Fruit fly (Drosophila melanogaster) whole organism, embryonic: ENCODE data around the gene CG18265.

Experiments
- Adf1 ChIP-seq: fragments of 200-800 bp; sonication (Bioruptor generic); IDR thresholded peaks from 2 replicates; pipeline ENCODE4 v1.3.6; 2022; ENCODE audit warnings: missing biosample characterization, missing genetic modification characterization
- Antp ChIP-seq: fragments of 200-800 bp; sonication (Bioruptor generic); optimal IDR thresholded peaks from 3 replicates; lab custom pipeline; 2016; ENCODE audit warnings: missing biosample characterization, missing genetic modification characterization
- Atf-2 ChIP-seq: fragments of 200-800 bp; sonication (Bioruptor generic); optimal IDR thresholded peaks from 2 replicates; lab custom pipeline; 2016; ENCODE audit warnings: missing biosample characterization, missing genetic modification characterization
- Blimp-1 ChIP-seq: fragments of 200-800 bp; sonication (Bioruptor generic); optimal IDR thresholded peaks from 3 replicates; lab custom pipeline; 2018; ENCODE audit warnings: missing biosample characterization, missing genetic modification characterization, mild to moderate bottlenecking, moderate library complexity, missing genetic modification reagents
- CG10543 ChIP-seq: fragments of 200-800 bp; sonication (Bioruptor generic); optimal IDR thresholded peaks from 3 replicates; lab custom pipeline; 2017; ENCODE audit warnings: missing biosample characterization, mild to moderate bottlenecking, missing genetic modification characterization, moderate library complexity
- CG12769 ChIP-seq: fragments of 200-800 bp; sonication (Bioruptor generic); optimal IDR thresholded peaks from 2 replicates; lab custom pipeline; 2019; ENCODE audit warnings: missing biosample characterization, mild to moderate bottlenecking, missing genetic modification characterization, moderate library complexity
- CG15269 ChIP-seq: fragments of 200-800 bp; sonication (Bioruptor generic); optimal IDR thresholded peaks from 2 replicates; lab custom pipeline; 2018; ENCODE audit warnings: missing biosample characterization, mild to moderate bottlenecking, missing genetic modification characterization, moderate library complexity
- CG1602 ChIP-seq: fragments of 200-800 bp; sonication (Bioruptor generic); optimal IDR thresholded peaks from 3 replicates; lab custom pipeline; 2016; ENCODE audit warnings: missing biosample characterization, missing genetic modification characterization
- CG1603 ChIP-seq: fragments of 200-800 bp; sonication (Bioruptor generic); optimal IDR thresholded peaks from 2 replicates; lab custom pipeline; 2019; ENCODE audit warnings: missing biosample characterization, mild to moderate bottlenecking, missing genetic modification characterization, moderate library complexity
- CG17359 ChIP-seq: fragments of 200-800 bp; sonication (Bioruptor generic); optimal IDR thresholded peaks from 3 replicates; lab custom pipeline; 2018; ENCODE audit warnings: missing biosample characterization, mild to moderate bottlenecking, missing genetic modification characterization, moderate library complexity
- CG17612 ChIP-seq: fragments of 200-800 bp; sonication (Bioruptor generic); IDR thresholded peaks from 2 replicates; pipeline ENCODE4 v1.3.6; 2022; ENCODE audit warnings: missing biosample characterization, missing genetic modification characterization
- CG18476 ChIP-seq: fragments of 200-800 bp; sonication (Bioruptor generic); optimal IDR thresholded peaks from 2 replicates; lab custom pipeline; 2016; ENCODE audit warnings: missing biosample characterization, mild to moderate bottlenecking, missing genetic modification characterization
- CG2678 ChIP-seq: fragments of 200-800 bp; sonication (Bioruptor generic); optimal IDR thresholded peaks from 3 replicates; lab custom pipeline; 2019; ENCODE audit warnings: missing biosample characterization, mild to moderate bottlenecking, missing genetic modification characterization, moderate library complexity
- CG30431 ChIP-seq: fragments of 200-800 bp; sonication (Bioruptor generic); optimal IDR thresholded peaks from 2 replicates; lab custom pipeline; 2017; ENCODE audit warnings: missing biosample characterization, missing genetic modification characterization
- CG3065 ChIP-seq: fragments of 200-800 bp; sonication (Bioruptor generic); optimal IDR thresholded peaks from 2 replicates; lab custom pipeline; 2016; ENCODE audit warnings: missing biosample characterization, missing genetic modification characterization
- CG3163 ChIP-seq: fragments of 200-800 bp; sonication (Bioruptor generic); optimal IDR thresholded peaks from 3 replicates; lab custom pipeline; 2016; ENCODE audit warnings: missing biosample characterization, missing genetic modification characterization
- CG34224 ChIP-seq: fragments of 200-800 bp; sonication (Bioruptor generic); IDR thresholded peaks from 3 replicates; pipeline ENCODE4 v1.3.6; 2022; ENCODE audit warnings: missing biosample characterization, missing genetic modification characterization; ENCODE audit not compliant: partially characterized antibody
- CG3995 ChIP-seq: fragments of 200-800 bp; sonication (Bioruptor generic); optimal IDR thresholded peaks from 3 replicates; lab custom pipeline; 2016; ENCODE audit warnings: missing biosample characterization, missing genetic modification characterization
- CG4707 ChIP-seq: fragments of 200-800 bp; sonication (Bioruptor generic); optimal IDR thresholded peaks from 2 replicates; lab custom pipeline; 2018; ENCODE audit warnings: missing biosample characterization, mild to moderate bottlenecking, missing genetic modification characterization, moderate library complexity
- CG5180 ChIP-seq: fragments of 200-800 bp; sonication (Bioruptor generic); optimal IDR thresholded peaks from 3 replicates; lab custom pipeline; 2017; ENCODE audit warnings: missing biosample characterization, missing genetic modification characterization, mild to moderate bottlenecking, moderate library complexity, missing genetic modification reagents
- CG7271 ChIP-seq: fragments of 200-800 bp; sonication (Bioruptor generic); optimal IDR thresholded peaks from 2 replicates; lab custom pipeline; 2018; ENCODE audit warnings: missing biosample characterization, mild to moderate bottlenecking, missing genetic modification characterization, moderate library complexity
- Chrac-16 ChIP-seq: fragments of 200-800 bp; sonication (Bioruptor generic); optimal IDR thresholded peaks from 3 replicates; lab custom pipeline; 2016; ENCODE audit warnings: missing biosample characterization, missing genetic modification characterization
- CoRest ChIP-seq: fragments of 200-800 bp; sonication (Bioruptor generic); optimal IDR thresholded peaks from 3 replicates; lab custom pipeline; 2018; ENCODE audit warnings: missing biosample characterization, mild to moderate bottlenecking, missing genetic modification characterization, moderate library complexity
- Dad ChIP-seq: fragments of 200-800 bp; sonication (Bioruptor generic); optimal IDR thresholded peaks from 3 replicates; lab custom pipeline; 2016; ENCODE audit warnings: missing biosample characterization, missing genetic modification characterization
- Dbx ChIP-seq: fragments of 200-800 bp; sonication (Bioruptor generic); IDR thresholded peaks from 3 replicates; pipeline ENCODE4 v1.3.6; 2022; ENCODE audit warnings: missing biosample characterization, missing genetic modification characterization
- Deaf1 ChIP-seq: fragments of 200-800 bp; optimal IDR thresholded peaks from 3 replicates; lab custom pipeline; 2019; ENCODE audit warnings: missing biosample characterization, mild to moderate bottlenecking, missing genetic modification characterization, moderate library complexity
- Dfd ChIP-seq, 2 experiments: fragments of >200 bp; optimal IDR thresholded peaks; 2 replicates each; lab custom pipeline; 2017; ENCODE audit warnings: missing biosample characterization in 2 of 2, missing genetic modification characterization in 2 of 2
- Fer3 ChIP-seq: fragments of 200-800 bp; sonication (Bioruptor generic); optimal IDR thresholded peaks from 2 replicates; lab custom pipeline; 2018; ENCODE audit warnings: missing biosample characterization, mild to moderate bottlenecking, missing genetic modification characterization, moderate library complexity
- GATAe ChIP-seq: fragments of 200-800 bp; sonication (Bioruptor generic); conservative IDR thresholded peaks from 2 replicates; pipeline ENCODE4 v1.3.6; 2022; ENCODE audit warnings: missing biosample characterization, missing genetic modification characterization
- HLH3B ChIP-seq: fragments of 200-800 bp; sonication (Bioruptor generic); IDR thresholded peaks from 2 replicates; pipeline ENCODE4 v1.3.6; 2022; ENCODE audit warnings: missing biosample characterization, missing genetic modification characterization
- MBD-R2 ChIP-seq: fragments of 200-800 bp; sonication (Bioruptor generic); IDR thresholded peaks from 2 replicates; pipeline ENCODE4 v1.3.6; 2022; ENCODE audit warnings: missing biosample characterization, missing genetic modification characterization
- Pdp1 ChIP-seq, 2 experiments: fragments of 200-800 bp; sonication (Bioruptor generic); optimal IDR thresholded peaks; 3 replicates each; lab custom pipeline; 2016; ENCODE audit warnings: missing biosample characterization in 2 of 2, missing genetic modification characterization in 2 of 2, mild to moderate bottlenecking in 1 of 2, moderate library complexity in 1 of 2
- Rx ChIP-seq: fragments of 200-800 bp; sonication (Bioruptor generic); IDR thresholded peaks from 2 replicates; pipeline ENCODE4 v1.3.6; 2022; ENCODE audit warnings: missing biosample characterization, missing genetic modification characterization
- TFAM ChIP-seq: fragments of 200-800 bp; sonication (Bioruptor generic); optimal IDR thresholded peaks from 2 replicates; lab custom pipeline; 2017; ENCODE audit warnings: missing biosample characterization, missing genetic modification characterization, inconsistent platforms
- bcd ChIP-seq: fragments of 200-800 bp; sonication (Bioruptor generic); optimal IDR thresholded peaks from 2 replicates; lab custom pipeline; 2017; ENCODE audit warnings: missing biosample characterization, mild to moderate bottlenecking, missing genetic modification characterization
- chinmo ChIP-seq: fragments of 200-800 bp; sonication (Bioruptor generic); IDR thresholded peaks from 4 replicates; pipeline ENCODE4 v1.3.6; 2022; ENCODE audit warnings: missing biosample characterization, missing genetic modification characterization; ENCODE audit not compliant: partially characterized antibody
- croc ChIP-seq: fragments of 200-800 bp; sonication (Bioruptor generic); conservative IDR thresholded peaks from 3 replicates; pipeline ENCODE4 v1.3.6; 2022; ENCODE audit warnings: missing biosample characterization, missing genetic modification characterization
- gfzf ChIP-seq: fragments of 200-800 bp; sonication (Bioruptor generic); optimal IDR thresholded peaks from 2 replicates; lab custom pipeline; 2016; ENCODE audit warnings: missing biosample characterization, mild to moderate bottlenecking, missing genetic modification characterization, moderate library complexity
- mld ChIP-seq: fragments of 200-800 bp; sonication (Bioruptor generic); IDR thresholded peaks from 3 replicates; pipeline ENCODE4 v1.3.6; 2022; ENCODE audit warnings: missing biosample characterization, missing genetic modification characterization; ENCODE audit not compliant: partially characterized antibody
- oc ChIP-seq: fragments of 200-800 bp; sonication (Bioruptor generic); optimal IDR thresholded peaks from 2 replicates; lab custom pipeline; 2018; ENCODE audit warnings: missing biosample characterization, mild to moderate bottlenecking, missing genetic modification characterization, moderate library complexity
- row ChIP-seq: fragments of 200-800 bp; sonication (Bioruptor generic); IDR thresholded peaks from 3 replicates; pipeline ENCODE4 v1.3.6; 2022; ENCODE audit warnings: missing biosample characterization, missing genetic modification characterization
- sens ChIP-seq: fragments of 200-800 bp; sonication (Bioruptor generic); peaks from one replicate; lab custom pipeline; 2016; ENCODE audit warnings: missing biosample characterization, missing genetic modification characterization
- sim ChIP-seq: fragments of 200-800 bp; sonication (Bioruptor generic); IDR thresholded peaks from 2 replicates; pipeline ENCODE4 v1.3.6; 2022; ENCODE audit warnings: missing biosample characterization, missing genetic modification characterization
- stc ChIP-seq: fragments of 200-800 bp; sonication (Bioruptor generic); IDR thresholded peaks from 2 replicates; pipeline ENCODE4 v1.3.6; 2022; ENCODE audit warnings: missing biosample characterization, missing genetic modification characterization
- usp ChIP-seq: fragments of >200 bp; optimal IDR thresholded peaks from 2 replicates; lab custom pipeline; 2017; ENCODE audit warnings: missing biosample characterization, missing genetic modification characterization

Gene CG18265

dm6 chr3L:17493807-17494404 is 54.7 kb downstream of the CG18265 start (continued):
- TF ChIP-seq CG4707 (GFP tag; lab: Kevin White, UChicago), result no peak
- peak; percentile 38 for TF ChIP-seq Deaf1 (tag; lab: Kevin White, UChicago)
- TF ChIP-seq chinmo (GFP tag; lab: Robert Waterston, UW), result peak; percentile 68; the same call in 1 of the 4 replicates
- no peak for TF ChIP-seq Fer3
- 0 out of 2 replicates have a peak, but pooled peaks have one; percentile 32 for TF ChIP-seq GATAe (GFP tag; lab: Robert Waterston, UW)
- 0 out of 3 replicates have a peak, but pooled peaks have one; percentile 10 for TF ChIP-seq row (GFP tag; lab: Robert Waterston, UW)
- TF ChIP-seq Pdp1 (GFP tag; optimal IDR thresholded peaks at IDR 0.05; lab: Kevin White, UChicago), result peak in 1 of 2 experiments; percentile 50
- peak; percentile 3 for TF ChIP-seq CG12769
- TF ChIP-seq Blimp-1 (GFP tag; lab: Kevin White, UChicago), result peak; percentile 97
- peak; percentile 19 for TF ChIP-seq oc (tag; lab: Kevin White, UChicago)

dm6 chr3L:17494541-17494940 is 55.3 kb downstream of the CG18265 start, which contains the start of gene edin:
TSS of gene edin (plus strand) at chr3L:17494880.
- TF ChIP-seq croc (GFP tag; lab: Robert Waterston, UW) (no peak), sens (peak; percentile 35), CG7271 (tag; lab: Kevin White, UChicago) (no peak), CG10543 (GFP tag; lab: Kevin White, UChicago) (no peak)

dm6 chr3L:17495266-17495961 is 56.2 kb downstream of the CG18265 start:
- TF ChIP-seq CG1603 (tag; lab: Kevin White, UChicago), result no peak
- TF ChIP-seq Rx, result no peak
- TF ChIP-seq CG5180 (GFP tag; lab: Kevin White, UChicago), result peak; percentile 0
- no peak for TF ChIP-seq bcd (GFP tag; lab: Kevin White, UChicago)
- TF ChIP-seq Chrac-16 (GFP tag; lab: Kevin White, UChicago), result no peak
- no peak for TF ChIP-seq CG17612 (GFP tag; lab: Robert Waterston, UW)
- TF ChIP-seq CG34224 (GFP tag; lab: Robert Waterston, UW), result no peak
- TF ChIP-seq stc (GFP tag; lab: Robert Waterston, UW), result no peak
- TF ChIP-seq usp, result no peak
- TF ChIP-seq Dad (GFP tag; lab: Kevin White, UChicago), result no peak
- no peak for TF ChIP-seq mld (GFP tag; lab: Robert Waterston, UW)
- no peak for TF ChIP-seq CG3065 (GFP tag; lab: Kevin White, UChicago)
- peak; percentile 43 for TF ChIP-seq CG17359 (tag; lab: Kevin White, UChicago)
- TF ChIP-seq Blimp-1 (GFP tag; lab: Kevin White, UChicago), result peak; percentile 24
- no peak for TF ChIP-seq CG3163 (GFP tag; lab: Kevin White, UChicago)
- TF ChIP-seq CG15269 (tag; lab: Kevin White, UChicago), result no peak
- no peak for TF ChIP-seq TFAM (GFP tag; lab: Kevin White, UChicago)
- no peak for TF ChIP-seq Dfd (GFP tag; optimal IDR thresholded peaks at IDR 0.05; lab: Kevin White, UChicago)
- no peak for TF ChIP-seq CG18476
- peak; percentile 45 for TF ChIP-seq CG2678 (tag; lab: Kevin White, UChicago)
- TF ChIP-seq gfzf, result no peak
- TF ChIP-seq CoRest, result no peak
- TF ChIP-seq CG30431 (GFP tag; lab: Kevin White, UChicago), result peak; percentile 20
- TF ChIP-seq Adf1 (GFP tag; lab: Robert Waterston, UW), result no peak
- TF ChIP-seq CG1602 (GFP tag; lab: Kevin White, UChicago), result no peak
- no peak for TF ChIP-seq MBD-R2 (GFP tag; lab: Robert Waterston, UW)
- no peak for TF ChIP-seq Atf-2 (GFP tag; lab: Kevin White, UChicago)
- 0 out of 2 replicates have a peak, but pooled peaks have one; percentile 36 for TF ChIP-seq HLH3B (GFP tag; lab: Robert Waterston, UW)
- no peak for TF ChIP-seq GATAe (GFP tag; lab: Robert Waterston, UW)
- TF ChIP-seq Antp, result no peak
- TF ChIP-seq Dbx (GFP tag; lab: Robert Waterston, UW), result no peak
- TF ChIP-seq CG3995 (GFP tag; lab: Kevin White, UChicago), result no peak
- 0 out of 2 replicates have a peak, but pooled peaks have one; percentile 33 for TF ChIP-seq sim (GFP tag; lab: Robert Waterston, UW)
